Fruit fly (Drosophila melanogaster): Measurements from ENCODE around the gene Rab27.

Rab27 gene

DNA sequence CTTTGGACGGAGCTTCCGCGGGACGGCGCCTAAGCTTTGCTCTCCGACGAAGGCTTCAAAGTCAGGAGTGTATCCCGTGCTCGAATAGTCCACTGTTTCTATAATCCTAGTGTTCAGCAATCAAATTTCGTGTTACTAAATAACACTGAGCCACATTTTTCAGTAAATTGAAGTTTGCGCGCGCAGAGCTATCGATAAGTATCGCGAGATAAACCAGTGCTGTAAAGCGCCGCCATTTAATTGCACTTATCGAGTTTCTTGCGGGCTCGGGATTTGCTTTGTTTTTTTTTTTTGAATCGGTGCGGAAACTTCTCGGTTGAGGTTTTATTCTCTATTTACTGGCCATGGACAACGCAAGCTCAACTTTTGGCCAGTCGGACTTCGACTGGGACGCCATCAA is at the start of gene Rab27, which contains the start of gene mei-38:
Gene Rab27 (minus strand): TSS at position 127 of the 400 bp plus-strand sequence.
Gene mei-38 (plus strand): TSS at position 216 of the 400 bp plus-strand sequence.
- TF ChIP-seq Sin3A (optimal IDR thresholded peaks at IDR 0.05) (no peak), insv (optimal IDR thresholded peaks at IDR 0.05) (no peak), Myc (optimal IDR thresholded peaks at IDR 0.05) (no peak), h (optimal IDR thresholded peaks at IDR 0.05) (no peak), ttk (optimal IDR thresholded peaks at IDR 0.05) (no peak), psq (optimal IDR thresholded peaks at IDR 0.05) (no peak)

DNA sequence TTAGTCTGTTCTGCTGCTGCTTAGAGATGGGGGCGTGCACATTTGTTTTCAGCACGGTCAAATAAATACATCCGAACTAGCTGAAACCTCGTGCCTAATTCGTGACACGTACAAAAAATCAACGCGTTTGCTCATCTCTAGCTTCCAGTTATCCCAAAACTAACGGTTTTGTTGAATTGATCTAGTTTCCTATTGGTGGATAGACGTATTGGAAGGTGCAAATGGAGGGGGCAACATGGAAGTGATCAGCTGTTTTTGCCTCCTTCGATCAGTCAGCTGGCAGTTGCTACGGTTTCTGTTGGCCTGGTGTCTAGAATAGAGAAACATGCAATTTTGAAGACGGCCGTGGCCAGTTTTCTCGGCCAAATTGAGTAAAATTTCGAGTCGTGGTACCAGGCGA is 40.8 kb upstream of the Rab27 start:
- no peak for TF ChIP-seq ttk (optimal IDR thresholded peaks at IDR 0.05)
- TF ChIP-seq insv (optimal IDR thresholded peaks at IDR 0.05) = no peak
- no peak for TF ChIP-seq h (optimal IDR thresholded peaks at IDR 0.05)
- TF ChIP-seq psq (optimal IDR thresholded peaks at IDR 0.05) = no peak
- TF ChIP-seq Myc (optimal IDR thresholded peaks at IDR 0.05) = no peak
- TF ChIP-seq Sin3A (optimal IDR thresholded peaks at IDR 0.05) = no peak

DNA sequence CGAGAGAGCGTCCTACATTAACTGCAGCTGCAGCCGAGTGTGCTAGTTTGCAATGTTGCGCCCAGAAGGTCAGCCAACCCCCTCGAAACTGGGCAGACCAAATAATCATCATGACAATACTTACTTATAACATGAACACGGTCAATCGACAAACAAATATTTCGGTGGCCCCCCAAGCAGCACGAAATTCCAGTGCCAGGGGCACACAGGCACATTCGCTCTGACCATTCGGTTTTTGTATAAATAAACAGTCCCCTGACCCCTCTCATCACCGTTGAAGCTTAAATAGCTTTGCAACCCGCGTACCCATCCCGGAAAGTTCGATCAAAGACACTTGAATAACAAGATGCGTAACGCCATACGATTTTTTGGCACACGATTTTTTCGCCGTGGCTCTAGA is 37.1 kb upstream of the Rab27 start:
- TF ChIP-seq h (optimal IDR thresholded peaks at IDR 0.05) (no peak), ttk (optimal IDR thresholded peaks at IDR 0.05) (no peak), psq (optimal IDR thresholded peaks at IDR 0.05) (no peak), Sin3A (optimal IDR thresholded peaks at IDR 0.05) (no peak), insv (optimal IDR thresholded peaks at IDR 0.05) (no peak), Myc (optimal IDR thresholded peaks at IDR 0.05) (no peak)

DNA sequence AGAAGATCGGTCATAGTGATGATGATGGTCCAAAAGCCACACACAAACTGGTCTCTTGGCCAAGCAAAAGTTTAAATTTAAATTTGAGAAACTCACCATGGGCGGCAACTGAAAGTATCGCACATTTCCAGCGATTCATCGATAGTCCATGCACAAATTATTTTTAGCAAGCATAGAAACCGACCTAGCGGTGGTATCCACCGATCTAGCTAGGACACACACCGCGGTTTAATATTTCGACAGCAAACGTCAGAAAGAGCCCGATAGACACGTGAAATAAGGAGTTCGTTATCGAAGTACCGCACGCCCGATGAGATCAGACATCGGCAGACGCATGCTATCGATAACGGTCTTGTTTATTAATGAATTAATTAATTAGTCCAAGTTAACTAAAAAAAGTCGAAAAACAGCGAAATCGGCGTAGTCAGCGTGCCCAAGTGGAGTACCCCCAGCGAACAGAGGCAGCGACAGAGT is 36.0 kb upstream of the Rab27 start, which contains the start of gene CG14795:
Gene CG14795 (minus strand): TSS at position 51 of the 474 bp plus-strand sequence.
- TF ChIP-seq Myc (optimal IDR thresholded peaks at IDR 0.05) (no peak), psq (optimal IDR thresholded peaks at IDR 0.05) (no peak)

DNA sequence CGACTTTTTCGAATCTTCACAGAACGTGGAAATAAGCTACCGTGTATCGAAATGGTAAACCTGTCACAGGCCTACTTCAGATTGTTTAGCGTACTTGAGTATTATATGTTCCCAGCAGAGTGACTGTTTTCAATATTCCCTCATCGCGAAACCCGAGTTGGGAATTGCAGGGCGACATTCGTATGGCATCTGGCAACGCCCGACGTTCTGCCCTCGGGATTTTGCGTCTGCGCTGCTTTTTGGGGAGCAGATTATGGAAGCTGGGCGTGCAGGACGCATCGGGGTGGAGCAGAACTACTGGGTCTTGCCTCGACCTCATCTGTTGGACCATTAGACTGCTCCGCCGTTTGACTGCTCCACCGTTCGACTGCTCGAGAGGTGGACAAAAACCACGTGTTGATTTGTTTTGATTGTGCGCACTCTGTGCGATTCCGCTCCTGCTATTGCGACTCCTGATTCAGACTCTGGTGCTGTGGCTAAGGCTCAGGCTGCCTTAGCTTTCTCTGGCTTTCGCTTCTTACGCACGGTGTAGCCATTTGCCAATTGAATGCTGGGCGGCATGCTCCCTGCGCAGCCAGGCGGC is 31.6 kb upstream of the Rab27 start:
- TF ChIP-seq psq (optimal IDR thresholded peaks at IDR 0.05) (no peak), Myc (optimal IDR thresholded peaks at IDR 0.05) (no peak), ttk (optimal IDR thresholded peaks at IDR 0.05) (no peak)

DNA sequence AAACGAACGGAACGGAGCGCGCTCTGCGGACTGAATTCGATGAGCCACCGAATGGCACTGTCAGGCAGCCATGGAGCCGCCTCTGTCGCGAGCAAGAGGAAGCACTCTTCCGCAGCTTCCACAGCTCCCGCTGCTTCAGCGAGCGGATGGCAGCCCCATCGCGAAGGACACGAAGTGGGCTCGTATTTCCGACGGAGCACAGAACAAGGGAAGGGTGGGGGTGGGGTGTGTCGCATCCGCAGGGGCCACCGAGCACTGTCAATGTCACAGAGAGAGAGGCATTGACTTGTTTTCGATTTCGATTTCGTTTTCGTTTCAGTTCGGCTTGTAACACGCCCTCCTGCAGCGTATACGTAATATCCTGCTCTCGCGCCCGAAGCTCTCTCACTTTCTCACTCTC is 31.0 kb upstream of the Rab27 start, which contains the start of gene Nmdar2:
Gene Nmdar2 (minus strand): TSS at position 59 of the 400 bp plus-strand sequence.
- TF ChIP-seq psq (optimal IDR thresholded peaks at IDR 0.05) (no peak), Sin3A (optimal IDR thresholded peaks at IDR 0.05) (no peak)

DNA sequence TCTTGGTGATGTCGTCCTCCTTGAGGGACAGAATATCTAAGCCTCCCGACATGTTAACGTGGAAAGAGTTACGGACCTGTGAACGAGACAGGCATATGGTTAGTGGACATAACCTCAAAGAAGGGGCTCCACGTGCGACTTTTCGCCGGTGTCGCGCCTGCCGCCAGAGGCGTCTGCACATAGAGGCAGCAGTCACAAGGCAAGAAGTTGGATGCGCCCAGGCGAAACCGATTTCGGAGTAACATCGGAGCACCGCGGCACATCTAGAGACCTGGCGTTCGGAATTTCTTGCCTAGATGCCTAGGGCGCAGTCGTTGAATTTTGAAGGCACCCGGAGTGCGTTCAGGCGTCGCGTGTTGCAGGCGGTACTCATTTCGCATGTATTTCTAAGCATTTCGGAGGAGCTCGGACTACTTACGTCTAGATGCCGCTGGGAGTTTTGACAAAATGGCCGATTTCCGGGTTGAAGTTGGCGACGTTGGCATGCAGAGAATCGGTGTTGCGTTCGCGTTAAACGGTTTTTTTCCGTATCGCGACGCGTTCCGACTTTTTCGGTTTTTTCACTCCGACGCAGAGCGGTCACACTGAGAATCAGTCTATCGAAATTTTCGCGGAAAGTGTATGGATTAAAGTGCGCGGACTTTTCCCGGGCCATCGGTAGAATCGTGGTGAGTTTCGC is 6.2 kb upstream of the Rab27 start, which contains the start of the genes sta and inc:
Gene sta (minus strand): TSS at position 574 of the 679 bp plus-strand sequence.
Gene inc (plus strand): TSS at position 640 of the 679 bp plus-strand sequence.
- TF ChIP-seq h (optimal IDR thresholded peaks at IDR 0.05) (no peak), Myc (optimal IDR thresholded peaks at IDR 0.05) (no peak), Sin3A (optimal IDR thresholded peaks at IDR 0.05) (no peak), psq (optimal IDR thresholded peaks at IDR 0.05) (no peak), insv (optimal IDR thresholded peaks at IDR 0.05) (no peak), ttk (optimal IDR thresholded peaks at IDR 0.05) (no peak)

DNA sequence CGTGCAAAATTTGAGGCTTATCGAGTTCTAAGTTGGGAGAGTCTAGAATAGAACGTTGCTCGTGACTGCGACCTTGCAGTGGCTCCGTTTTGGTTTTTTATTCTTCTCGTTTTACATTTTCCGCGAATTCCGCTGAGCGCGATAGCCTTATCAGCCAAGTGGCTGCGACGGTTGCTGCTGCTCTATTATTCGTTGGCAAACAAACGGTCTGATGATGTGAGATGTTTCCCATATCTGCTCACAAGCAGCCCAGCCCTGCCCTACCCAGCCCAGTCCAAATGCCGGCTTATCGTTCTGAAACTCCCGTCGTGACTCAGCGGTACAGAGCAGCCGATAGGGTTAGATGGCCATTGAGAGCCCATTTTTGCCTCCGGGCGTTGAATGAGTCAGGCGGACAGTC is 3.7 kb upstream of the Rab27 start:
- no peak for TF ChIP-seq Sin3A (optimal IDR thresholded peaks at IDR 0.05)
- TF ChIP-seq insv (optimal IDR thresholded peaks at IDR 0.05) = no peak
- no peak for TF ChIP-seq h (optimal IDR thresholded peaks at IDR 0.05)
- no peak for TF ChIP-seq psq (optimal IDR thresholded peaks at IDR 0.05)
- no peak for TF ChIP-seq Myc (optimal IDR thresholded peaks at IDR 0.05)
- no peak for TF ChIP-seq ttk (optimal IDR thresholded peaks at IDR 0.05)

DNA sequence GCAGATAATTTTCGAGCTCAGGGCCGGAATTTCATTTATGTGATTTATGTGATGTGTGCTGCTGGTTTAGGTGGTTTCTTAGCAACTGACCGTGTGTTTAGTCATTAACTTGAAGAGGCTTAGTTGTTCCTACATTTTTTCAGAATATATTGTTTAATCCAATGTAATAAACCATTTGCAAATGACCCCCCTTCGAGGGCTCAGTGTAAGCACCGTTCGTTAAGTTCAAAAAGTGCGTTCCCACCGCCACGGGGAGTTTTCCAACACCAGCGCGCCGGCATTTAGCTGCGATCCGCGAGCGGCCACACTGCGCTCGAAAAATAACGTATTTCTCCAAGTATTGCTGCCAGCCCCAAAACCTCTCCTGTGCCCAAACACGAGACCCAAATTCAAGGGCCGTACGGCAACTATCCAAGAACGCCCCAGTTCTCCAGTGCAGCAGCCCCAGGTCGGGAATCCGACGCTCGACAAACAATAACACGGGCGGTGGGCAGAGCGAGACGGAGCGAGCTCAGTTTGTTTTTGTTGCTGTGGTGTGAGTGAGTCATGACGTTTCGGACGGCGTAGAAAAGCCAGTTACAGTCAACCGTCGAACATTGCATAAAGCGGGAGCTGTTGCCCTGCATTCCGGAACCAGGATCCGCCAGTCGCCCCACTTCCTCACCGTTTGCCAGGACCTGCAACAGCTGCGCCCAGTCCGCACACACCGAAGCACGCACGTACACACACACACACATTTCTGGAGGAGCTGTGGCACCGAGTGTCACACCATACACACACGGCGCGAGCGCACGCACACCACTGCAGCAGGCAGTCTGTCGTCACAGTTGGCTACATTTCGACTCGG is 1.7 kb upstream of the Rab27 start, which contains the start of gene rush:
Gene rush (plus strand): TSS at position 277 of the 847 bp plus-strand sequence.
- TF ChIP-seq insv (optimal IDR thresholded peaks at IDR 0.05) = no peak
- no peak for TF ChIP-seq Myc (optimal IDR thresholded peaks at IDR 0.05)
- no peak for TF ChIP-seq psq (optimal IDR thresholded peaks at IDR 0.05)
- TF ChIP-seq h (optimal IDR thresholded peaks at IDR 0.05) = no peak
- TF ChIP-seq Sin3A (optimal IDR thresholded peaks at IDR 0.05) = no peak
- TF ChIP-seq ttk (optimal IDR thresholded peaks at IDR 0.05) = no peak

DNA sequence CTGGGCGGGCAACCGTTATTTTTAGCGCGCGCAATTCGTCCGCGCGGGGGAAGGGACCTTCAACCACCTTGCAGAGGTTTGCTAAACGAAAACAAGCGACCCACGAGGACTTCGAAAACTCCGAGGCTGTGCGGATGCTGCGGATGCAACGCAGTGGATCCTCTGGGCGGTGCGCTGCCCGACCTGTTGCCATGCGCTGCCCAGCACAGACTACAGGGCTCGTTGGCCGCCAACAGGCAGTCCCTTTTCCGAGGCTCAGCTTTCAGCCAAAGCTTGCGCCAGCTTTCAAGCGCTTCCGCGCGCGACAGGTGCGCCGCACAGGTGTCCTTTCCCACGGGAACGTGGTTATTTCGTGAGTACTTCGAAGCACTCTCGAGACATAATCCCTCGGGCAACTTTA is 338 bp downstream of the Rab27 start:
- no peak for TF ChIP-seq Sin3A (optimal IDR thresholded peaks at IDR 0.05)
- no peak for TF ChIP-seq insv (optimal IDR thresholded peaks at IDR 0.05)
- no peak for TF ChIP-seq psq (optimal IDR thresholded peaks at IDR 0.05)
- TF ChIP-seq ttk (optimal IDR thresholded peaks at IDR 0.05) = no peak

DNA sequence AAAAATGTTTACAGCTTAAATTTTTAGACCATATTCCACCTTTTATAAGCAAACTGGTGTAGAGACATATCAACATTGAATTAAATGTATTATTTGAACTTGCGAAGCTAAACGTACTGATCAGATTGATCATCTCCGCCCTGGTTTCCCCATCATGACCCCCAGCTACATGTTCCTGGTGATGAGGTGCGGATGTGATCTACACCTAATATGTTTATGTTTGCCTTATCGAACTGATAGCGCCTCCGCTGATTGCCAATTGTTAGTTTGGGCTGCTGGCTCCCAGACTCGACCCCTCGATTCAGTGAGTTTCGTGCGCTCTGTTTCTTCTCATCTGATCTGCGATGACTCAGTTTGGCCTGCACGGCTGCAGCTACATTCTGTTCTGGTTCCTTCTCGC is 4.6 kb downstream of the Rab27 start, which contains the start of gene CG14780:
Gene CG14780 (plus strand): TSS at position 301 of the 400 bp plus-strand sequence.
- TF ChIP-seq psq (optimal IDR thresholded peaks at IDR 0.05) = no peak
- no peak for TF ChIP-seq insv (optimal IDR thresholded peaks at IDR 0.05)
- no peak for TF ChIP-seq ttk (optimal IDR thresholded peaks at IDR 0.05)

DNA sequence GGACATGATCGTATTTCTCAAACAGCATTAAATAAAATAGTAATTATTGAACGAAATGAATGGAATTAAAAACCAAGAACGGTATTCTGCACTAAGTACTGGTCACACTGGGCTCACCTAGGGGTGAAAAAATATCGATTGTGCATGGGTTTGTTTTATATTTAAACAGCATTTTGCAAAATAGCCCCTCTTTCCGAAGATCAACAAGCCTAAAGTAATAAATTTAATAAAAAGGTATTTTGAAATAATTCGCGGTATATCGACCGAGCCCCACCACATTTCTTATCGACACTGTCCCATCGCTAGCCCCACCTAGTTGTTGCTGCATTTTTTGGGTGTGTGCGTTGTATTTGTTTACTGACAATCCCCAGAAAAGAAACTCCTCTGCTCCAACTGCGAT is 6.2 kb downstream of the Rab27 start, which contains the start of gene pck:
Gene pck (plus strand): TSS at position 105 of the 400 bp plus-strand sequence.
- TF ChIP-seq insv (optimal IDR thresholded peaks at IDR 0.05) (no peak), Sin3A (optimal IDR thresholded peaks at IDR 0.05) (no peak), Myc (optimal IDR thresholded peaks at IDR 0.05) (no peak), ttk (optimal IDR thresholded peaks at IDR 0.05) (no peak), psq (optimal IDR thresholded peaks at IDR 0.05) (no peak), h (optimal IDR thresholded peaks at IDR 0.05) (no peak)

Measured in Kc167 (cell line).